Worm (Caenorhabditis elegans) whole organism, young adult: Measurements from ENCODE around the gene let-711.

Experiments
- B0035.1 ChIP-seq: sonication (generic microtip); optimal IDR thresholded peaks from 2 replicates; lab custom pipeline; 2016; ENCODE audit warnings: missing genetic modification characterization, mild to moderate bottlenecking, missing compliant biosample characterization, missing genotype, missing genetic modification reagents
- F22D6.2 ChIP-seq: sonication (generic microtip); optimal IDR thresholded peaks from 2 replicates; lab custom pipeline; 2016; ENCODE audit warnings: mild to moderate bottlenecking, missing genetic modification characterization, missing compliant biosample characterization
- F55B11.4 ChIP-seq: sonication (generic microtip); optimal IDR thresholded peaks from 2 replicates; lab custom pipeline; 2016; ENCODE audit warnings: missing compliant biosample characterization, missing genetic modification characterization, borderline replicate concordance; ENCODE audit not compliant: insufficient read depth
- ZK185.1 ChIP-seq: sonication (generic microtip); optimal IDR thresholded peaks from 2 replicates; lab custom pipeline; 2016; ENCODE audit warnings: mild to moderate bottlenecking, missing genetic modification characterization, missing compliant biosample characterization; ENCODE audit not compliant: poor library complexity, severe bottlenecking
- cebp-1 ChIP-seq, 2 experiments: fragments of 200-800 bp in 1 of 2; sonication (Bioruptor generic) in 1 of 2; sonication (generic microtip) in 1 of 2; IDR thresholded peaks in 1 of 2; optimal IDR thresholded peaks in 1 of 2; 2 replicates each; pipeline versions ENCODE4 v1.3.6 to Lab custom; 2017 to 2022; ENCODE audit warnings: missing compliant biosample characterization in 2 of 2, missing genetic modification characterization in 2 of 2, mild to moderate bottlenecking in 1 of 2, missing genetic modification reagents in 1 of 2, moderate library complexity in 1 of 2
- egl-44 ChIP-seq: fragments of 200-800 bp; sonication (Bioruptor generic); IDR thresholded peaks from 2 replicates; pipeline ENCODE4 v1.3.6; 2022; ENCODE audit warnings: missing genetic modification reagents, missing genetic modification characterization, missing compliant biosample characterization
- egrh-3 ChIP-seq: fragments of 200-800 bp; sonication (Bioruptor generic); IDR thresholded peaks from 2 replicates; pipeline ENCODE4 v1.3.6; 2022; ENCODE audit warnings: missing genetic modification reagents, missing genetic modification characterization, missing compliant biosample characterization
- lag-1 ChIP-seq: fragments of 200-800 bp; sonication (Bioruptor generic); IDR thresholded peaks from 2 replicates; pipeline ENCODE4 v1.3.6; 2022; ENCODE audit warnings: missing genetic modification reagents, missing genetic modification characterization, missing compliant biosample characterization
- nhr-80 ChIP-seq: sonication (generic microtip); optimal IDR thresholded peaks from 2 replicates; lab custom pipeline; 2016; ENCODE audit warnings: missing genetic modification characterization, missing compliant biosample characterization
- pbrm-1 ChIP-seq: fragments of 200-800 bp; sonication (Bioruptor generic); IDR thresholded peaks from 2 replicates; pipeline ENCODE4 v1.3.6; 2022; ENCODE audit warnings: missing genetic modification reagents, missing genetic modification characterization, missing compliant biosample characterization
- pha-4 ChIP-seq: fragments of 150-350 bp; sonication (generic microtip); optimal IDR thresholded peaks from 2 replicates; lab custom pipeline; 2014; ENCODE audit warnings: missing biosample characterization, missing genetic modification reagents, missing genetic modification characterization
- snpc-4 ChIP-seq, 5 experiments: fragments of 150-350 bp in 1 of 5; sonication (generic microtip) in 4 of 5; optimal IDR thresholded peaks; 2 replicates each; lab custom pipeline; 2014 to 2018; ENCODE audit warnings: missing genetic modification characterization in 5 of 5, missing biosample characterization in 3 of 5, antibody characterized with exemption in 2 of 5, mild to moderate bottlenecking in 2 of 5, missing compliant biosample characterization in 2 of 5, missing genotype in 2 of 5, moderate library complexity in 2 of 5, missing genetic modification reagents in 1 of 5
- tbp1 ChIP-seq: fragments of 200-800 bp; sonication (Bioruptor generic); optimal IDR thresholded peaks from 2 replicates; lab custom pipeline; 2018; ENCODE audit warnings: mild to moderate bottlenecking, missing genetic modification characterization, missing compliant biosample characterization

- TF ChIP-seq B0035.1 (no peak), tbp1 (GFP tag; lab: Kevin White, UChicago) (no peak), F22D6.2 (no peak), lag-1 (no peak), pha-4 (tag; lab: Kevin White, UChicago) (no peak), cebp-1 (GFP tag; IDR thresholded peaks at IDR 0.05; lab: Robert Waterston, UW) (no peak), cebp-1 (tag; optimal IDR thresholded peaks at IDR 0.05; lab: Kevin White, UChicago) (no peak), pbrm-1 (no peak), egl-44 (GFP tag; lab: Robert Waterston, UW) (no peak), egrh-3 (no peak), F55B11.4 (no peak), snpc-4 (GFP tag; optimal IDR thresholded peaks at IDR 0.05; lab: Kevin White, UChicago) (no peak), snpc-4 (tag; optimal IDR thresholded peaks at IDR 0.05; lab: Kevin White, UChicago) (no peak), nhr-80 (tag; lab: Kevin White, UChicago) (no peak), ZK185.1 (no peak)
These were observed 34.1 kb upstream of the let-711 start, which contains the start of gene pdf-1 for ce11 chrIII:6912381-6912780.
